Worm (Caenorhabditis elegans): ENCODE data around the gene ZK131.11.
A peak's percentile ranks its signal among the peaks of the same experiment; 100 is the strongest.
"Not testable (repeated sequence)": the region's sequence is repeated elsewhere in the genome, so short reads cannot be mapped to it uniquely, and the experiment has no call there.

ZK131.11 gene

ce11 chrII:13834380-13835194 is 42.6 kb downstream of the ZK131.11 start (continued):
- TF ChIP-seq ctbp-1 (GFP tag; IDR thresholded peaks at IDR 0.05) = peak; percentile 93
- no peak for TF ChIP-seq ceh-62 (tag; optimal IDR thresholded peaks at IDR 0.05)
- TF ChIP-seq cey-2 (tag; optimal IDR thresholded peaks at IDR 0.05; ENCODE audit: borderline replicate concordance, insufficient read depth) = no peak
- peak; percentile 89 for TF ChIP-seq madf-9 (GFP tag; conservative IDR thresholded peaks at IDR 0.05)
- peak; percentile 77 for TF ChIP-seq fkh-10 (GFP tag; optimal IDR thresholded peaks at IDR 0.05)
- TF ChIP-seq mxl-2 (GFP tag; conservative IDR thresholded peaks at IDR 0.05) = peak; percentile 56; the same call in 1 of the 2 replicates
- peak; percentile 69 for TF ChIP-seq zip-2 (tag; optimal IDR thresholded peaks at IDR 0.05)
- peak; percentile 87 for TF ChIP-seq F37D6.2 (tag; optimal IDR thresholded peaks at IDR 0.05)
- TF ChIP-seq aly-2 (tag; optimal IDR thresholded peaks at IDR 0.05) = no peak
- TF ChIP-seq daf-8 (GFP tag; IDR thresholded peaks at IDR 0.05) = no peak
- TF ChIP-seq unc-130 (GFP tag; optimal IDR thresholded peaks at IDR 0.05) = peak; percentile 20
- no peak for TF ChIP-seq attf-4 (tag; optimal IDR thresholded peaks at IDR 0.05)
- peak; percentile 94 for TF ChIP-seq egl-43 (GFP tag; IDR thresholded peaks at IDR 0.05)
- peak; percentile 82 for TF ChIP-seq nhr-25 (tag; optimal IDR thresholded peaks at IDR 0.05; ENCODE audit: borderline replicate concordance, insufficient read depth)
- 0 out of 2 replicates have a peak, but pooled peaks have one; percentile 65 for TF ChIP-seq Y105C5A.15 (GFP tag; IDR thresholded peaks at IDR 0.05)
- TF ChIP-seq spr-3 (GFP tag; optimal IDR thresholded peaks at IDR 0.05) = peak; percentile 89
- TF ChIP-seq lin-15B (tag; optimal IDR thresholded peaks at IDR 0.05) = no peak

DNA sequence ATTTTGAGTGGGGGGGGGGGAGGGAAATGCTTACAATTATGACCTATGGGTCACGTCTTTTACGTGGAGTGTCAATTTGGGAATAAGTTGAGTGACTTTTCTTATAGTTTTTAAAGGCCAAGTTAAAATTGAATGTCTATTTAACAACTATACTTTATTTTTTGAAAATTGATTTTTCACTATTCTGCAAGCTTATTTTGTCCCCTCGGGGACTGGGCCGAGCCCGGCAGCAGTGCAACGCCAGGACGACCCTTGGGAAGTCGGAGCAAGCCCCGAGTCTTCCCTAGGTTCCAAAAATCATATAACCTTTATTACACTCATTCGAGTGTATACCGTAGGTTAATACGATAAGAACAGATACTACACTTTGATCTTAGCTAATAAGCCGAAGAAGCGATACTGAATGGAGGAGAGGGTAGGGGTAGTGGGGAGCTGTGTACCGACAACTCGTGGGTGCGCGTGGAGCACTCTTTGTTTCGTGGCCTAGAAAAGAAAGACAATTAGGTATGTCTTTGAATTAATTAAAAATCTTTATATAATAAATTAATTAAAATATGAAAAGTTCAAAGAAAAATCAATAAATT is 43.8 kb downstream of the ZK131.11 start, which contains the start of gene ins-37:
ins-37 (minus strand) TSS at position 384 of the 584 bp plus-strand sequence.
- TF ChIP-seq dve-1 (tag; optimal IDR thresholded peaks at IDR 0.05; ENCODE audit: insufficient read depth) = peak; percentile 42
- not testable (repeated sequence) for TF ChIP-seq daf-16 (GFP tag; optimal IDR thresholded peaks at IDR 0.05)
- TF ChIP-seq daf-16 (tag; optimal IDR thresholded peaks at IDR 0.05) = peak; percentile 19
- peak; percentile 29 for TF ChIP-seq F49E8.2 (tag; optimal IDR thresholded peaks at IDR 0.05; ENCODE audit: borderline replicate concordance)
- TF ChIP-seq lin-13 (GFP tag; optimal IDR thresholded peaks at IDR 0.05) = peak; percentile 28
- 0 out of 2 replicates have a peak, but pooled peaks have one; percentile 30 for TF ChIP-seq T26A8.4 (GFP tag; IDR thresholded peaks at IDR 0.05)
- TF ChIP-seq aha-1 (tag) = peak; percentile 4
- 0 out of 2 replicates have a peak, but pooled peaks have one; percentile 16 for TF ChIP-seq ctbp-1 (GFP tag; IDR thresholded peaks at IDR 0.05)
- peak; percentile 50; the same call in 1 of the 2 replicates for TF ChIP-seq lin-38 (GFP tag; IDR thresholded peaks at IDR 0.05)

ce11 chrII:13838403-13838802 is 46.4 kb downstream of the ZK131.11 start:
- TF ChIP-seq set-16 (GFP tag; IDR thresholded peaks at IDR 0.05) = peak; percentile 79
- 0 out of 2 replicates have a peak, but pooled peaks have one; percentile 28 for TF ChIP-seq nhr-42 (GFP tag; IDR thresholded peaks at IDR 0.05)
- TF ChIP-seq F44E2.7 (GFP tag; IDR thresholded peaks at IDR 0.05) = peak; percentile 47; the same call in 1 of the 2 replicates
- TF ChIP-seq spr-3 (GFP tag; optimal IDR thresholded peaks at IDR 0.05) = no peak
- TF ChIP-seq fos-1 (tag; optimal IDR thresholded peaks at IDR 0.05) = no peak

DNA sequence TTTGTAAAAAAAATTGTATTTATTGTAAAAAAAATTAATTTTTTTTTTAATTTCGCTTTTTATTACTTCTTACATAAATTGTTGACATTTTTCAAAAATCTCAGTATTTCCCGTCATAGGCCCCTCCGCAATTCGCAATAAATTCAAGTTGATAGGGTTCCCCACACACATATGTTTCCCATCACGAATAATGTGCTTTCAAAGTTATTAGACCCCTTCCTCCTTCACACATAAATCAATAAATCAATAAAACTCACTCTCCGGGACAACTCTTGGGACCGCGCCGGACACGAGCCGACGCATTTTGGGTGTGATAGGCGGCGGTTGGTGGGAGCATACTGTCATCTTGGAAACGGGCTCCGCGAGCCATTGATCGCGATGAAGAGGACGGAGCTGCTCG is 47.4 kb downstream of the ZK131.11 start:
- TF ChIP-seq ceh-28 (tag; optimal IDR thresholded peaks at IDR 0.05) (peak; percentile 50), lin-15B (tag; optimal IDR thresholded peaks at IDR 0.05) (no peak), zfp-3 (GFP tag; conservative IDR thresholded peaks at IDR 0.05) (no peak), set-16 (GFP tag; IDR thresholded peaks at IDR 0.05) (peak; percentile 59; the same call in 1 of the 2 replicates), daf-16 (GFP tag; optimal IDR thresholded peaks at IDR 0.05) (no peak), daf-16 (tag; optimal IDR thresholded peaks at IDR 0.05) (no peak), ces-1 (GFP tag; optimal IDR thresholded peaks at IDR 0.05) (no peak), zfp-2 (tag; optimal IDR thresholded peaks at IDR 0.05) (no peak)

All from whole organism, L4 larva.